Fruit fly (Drosophila melanogaster): ENCODE results near the gene GluRS-m.

The GluRS-m gene

DNA sequence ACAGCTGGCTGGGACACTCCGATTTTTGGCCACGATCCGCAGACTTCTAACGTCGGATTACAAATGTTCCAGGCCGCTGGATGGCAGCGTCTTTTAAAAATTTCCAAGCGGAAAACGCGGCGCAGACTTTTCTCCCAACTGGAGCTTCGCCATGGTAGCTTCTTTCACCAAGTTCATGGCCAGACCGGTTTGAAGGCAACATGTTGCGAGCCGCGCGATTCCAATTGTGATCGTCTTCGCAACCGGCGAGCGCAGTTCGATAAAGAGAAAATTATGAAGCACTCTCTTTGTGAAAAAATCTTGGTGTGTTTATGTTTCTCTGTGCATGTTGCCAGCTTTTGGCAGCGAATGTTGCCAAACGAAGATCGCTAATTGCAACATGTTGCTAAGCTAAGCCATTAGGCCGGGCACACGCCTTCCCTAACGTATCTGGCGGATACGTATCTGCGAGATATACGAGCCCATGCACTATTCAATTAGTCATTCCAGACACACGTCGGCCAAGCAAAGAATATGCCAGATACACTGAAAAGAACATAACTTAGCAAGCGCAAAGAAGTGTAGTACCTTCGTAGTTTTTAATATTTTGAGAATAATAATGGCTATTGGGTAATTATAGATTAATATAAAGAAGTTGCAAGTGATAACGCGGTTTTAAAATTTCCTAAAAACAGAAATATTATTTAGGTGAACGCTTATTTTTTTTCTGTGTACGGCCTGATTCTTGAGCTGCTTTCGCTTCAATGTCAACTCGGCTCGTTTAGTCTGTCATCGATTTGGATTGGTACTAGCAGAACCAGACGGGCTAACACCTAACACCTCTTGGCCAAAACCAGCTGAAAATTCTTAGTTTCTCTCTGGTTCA, 35.1 kb upstream of the GluRS-m start, which contains the start of gene dsx-c73A (continued):
- peak; percentile 32 for TF ChIP-seq CG1602 (GFP tag; optimal IDR thresholded peaks at IDR 0.05)
- TF ChIP-seq CG3163 (GFP tag; optimal IDR thresholded peaks at IDR 0.05) = peak; percentile 90
- peak; percentile 46 for TF ChIP-seq Ssrp (tag; optimal IDR thresholded peaks at IDR 0.05)
- peak; percentile 35; the same call in 2 of the 3 replicates for TF ChIP-seq tgo (GFP tag; IDR thresholded peaks at IDR 0.05)
- peak; percentile 34 for TF ChIP-seq nau (GFP tag; optimal IDR thresholded peaks at IDR 0.05)
- peak; percentile 23 for TF ChIP-seq CG2202 (tag; optimal IDR thresholded peaks at IDR 0.05)

DNA sequence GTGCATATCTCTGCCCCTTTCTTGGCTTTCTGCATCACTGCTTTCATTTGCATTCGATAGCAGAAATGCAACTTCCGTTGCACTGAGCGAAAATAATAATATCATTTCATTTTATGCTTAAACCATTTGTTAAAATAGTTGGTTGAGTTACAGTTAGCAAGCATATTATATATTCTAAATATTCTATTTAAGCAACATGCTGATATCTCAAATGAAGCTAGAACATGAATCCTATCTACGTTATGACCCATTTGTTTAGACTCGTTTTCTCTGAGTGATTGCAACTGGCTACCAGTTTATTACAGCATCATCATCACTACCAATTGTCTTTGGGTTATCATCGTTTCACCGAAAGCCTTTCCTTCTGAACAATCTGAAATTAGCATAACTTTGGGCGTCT, 25.7 kb upstream of the GluRS-m start:
- no peak for TF ChIP-seq CG14710 (tag; optimal IDR thresholded peaks at IDR 0.05)
- no peak for TF ChIP-seq crc (GFP tag; optimal IDR thresholded peaks at IDR 0.05)
- TF ChIP-seq CG4854 (GFP tag; optimal IDR thresholded peaks at IDR 0.05) = no peak
- no peak for TF ChIP-seq CG10321 (GFP tag; IDR thresholded peaks at IDR 0.05)
- peak in 1 of 2 experiments; percentile 44 for TF ChIP-seq bsh (GFP tag; optimal IDR thresholded peaks at IDR 0.05)
- no peak for TF ChIP-seq CG13775 (GFP tag; optimal IDR thresholded peaks at IDR 0.05)
- TF ChIP-seq Max (GFP tag; optimal IDR thresholded peaks at IDR 0.05) = no peak
- 0 out of 2 replicates have a peak, but pooled peaks have one; percentile 5 for TF ChIP-seq CG5953 (GFP tag; IDR thresholded peaks at IDR 0.05)
- TF ChIP-seq Xbp1 (GFP tag; optimal IDR thresholded peaks at IDR 0.05) = no peak
- peak; percentile 44 for TF ChIP-seq CG11504 (tag; optimal IDR thresholded peaks at IDR 0.05)
- peak; percentile 23 for TF ChIP-seq sens (GFP tag)
- TF ChIP-seq Doc3 (GFP tag; IDR thresholded peaks at IDR 0.05; ENCODE audit: partially characterized antibody) = no peak
- TF ChIP-seq Rx (GFP tag; IDR thresholded peaks at IDR 0.05) = no peak
- TF ChIP-seq MESR4 (GFP tag; optimal IDR thresholded peaks at IDR 0.05) = no peak
- 0 out of 3 replicates have a peak, but pooled peaks have one; percentile 26 for TF ChIP-seq row (GFP tag; IDR thresholded peaks at IDR 0.05)
- peak; percentile 35 for TF ChIP-seq Blimp-1 (GFP tag; optimal IDR thresholded peaks at IDR 0.05)
- peak; percentile 42 for TF ChIP-seq CG18262 (tag; optimal IDR thresholded peaks at IDR 0.05)
- peak; percentile 35 for TF ChIP-seq CG10979 (tag; optimal IDR thresholded peaks at IDR 0.05)
- no peak for TF ChIP-seq lov (optimal IDR thresholded peaks at IDR 0.05)
- TF ChIP-seq lov (GFP tag; IDR thresholded peaks at IDR 0.05) = no peak
- no peak for TF ChIP-seq lmd (GFP tag; IDR thresholded peaks at IDR 0.05)
- TF ChIP-seq az2 (GFP tag; optimal IDR thresholded peaks at IDR 0.05) = peak; percentile 1
- peak; percentile 41 for TF ChIP-seq gem (tag; optimal IDR thresholded peaks at IDR 0.05)
- peak; percentile 26; the same call in 1 of the 2 replicates for TF ChIP-seq vvl (GFP tag; IDR thresholded peaks at IDR 0.05)
- TF ChIP-seq ATbp (GFP tag; optimal IDR thresholded peaks at IDR 0.05) = peak; percentile 8
- 0 out of 3 replicates have a peak, but pooled peaks have one; percentile 26 for TF ChIP-seq CG17361 (GFP tag; IDR thresholded peaks at IDR 0.05)
- no peak for TF ChIP-seq CG7745 (tag; optimal IDR thresholded peaks at IDR 0.05)
- no peak for TF ChIP-seq CG8924 (tag; optimal IDR thresholded peaks at IDR 0.05)
- no peak for TF ChIP-seq lbe (GFP tag; optimal IDR thresholded peaks at IDR 0.05)
- TF ChIP-seq CG8388 (GFP tag; optimal IDR thresholded peaks at IDR 0.05) = peak; percentile 17
- 0 out of 3 replicates have a peak, but pooled peaks have one; percentile 25 for TF ChIP-seq ci (GFP tag; IDR thresholded peaks at IDR 0.05)
- TF ChIP-seq Hey (tag; optimal IDR thresholded peaks at IDR 0.05) = no peak
- TF ChIP-seq CG2712 (tag; optimal IDR thresholded peaks at IDR 0.05) = peak; percentile 22
- TF ChIP-seq ems (GFP tag; optimal IDR thresholded peaks at IDR 0.05) = no peak
- no peak for TF ChIP-seq CG6654 (GFP tag; optimal IDR thresholded peaks at IDR 0.05)
- TF ChIP-seq Asciz (GFP tag; optimal IDR thresholded peaks at IDR 0.05) = peak; percentile 27
- no peak for TF ChIP-seq CG3838 (GFP tag; optimal IDR thresholded peaks at IDR 0.05)
- TF ChIP-seq dmrt99B (tag; optimal IDR thresholded peaks at IDR 0.05) = peak; percentile 43
- TF ChIP-seq CG17912 (GFP tag; optimal IDR thresholded peaks at IDR 0.05) = no peak
- peak; percentile 41 for TF ChIP-seq phol (tag; optimal IDR thresholded peaks at IDR 0.05)
- no peak for TF ChIP-seq Gsc (GFP tag; IDR thresholded peaks at IDR 0.05)

Data from whole organism, embryonic.